Fruit fly (Drosophila melanogaster) whole organism, embryonic: Measurements from ENCODE around the gene sro.
A peak's percentile ranks its signal among the peaks of the same experiment; 100 is the strongest.

Experiments
- CG10462 ChIP-seq: fragments of 200-800 bp; sonication (Bioruptor generic); optimal IDR thresholded peaks from 2 replicates; lab custom pipeline; 2016; ENCODE audit warnings: missing biosample characterization, missing genetic modification characterization
- CG10979 ChIP-seq: fragments of 200-800 bp; sonication (Bioruptor generic); optimal IDR thresholded peaks from 2 replicates; lab custom pipeline; 2018; ENCODE audit warnings: missing biosample characterization, mild to moderate bottlenecking, missing genetic modification characterization, moderate library complexity
- CG11456 ChIP-seq: fragments of 200-800 bp; sonication (Bioruptor generic); IDR thresholded peaks from 3 replicates; pipeline ENCODE4 v1.3.6; 2022; ENCODE audit warnings: missing biosample characterization, missing genetic modification characterization
- CG12299 ChIP-seq: fragments of 200-800 bp; sonication (Bioruptor generic); optimal IDR thresholded peaks from 2 replicates; lab custom pipeline; 2018; ENCODE audit warnings: missing biosample characterization, mild to moderate bottlenecking, missing genetic modification characterization
- CG12769 ChIP-seq: fragments of 200-800 bp; sonication (Bioruptor generic); optimal IDR thresholded peaks from 2 replicates; lab custom pipeline; 2019; ENCODE audit warnings: missing biosample characterization, mild to moderate bottlenecking, missing genetic modification characterization, moderate library complexity
- CG13624 ChIP-seq: fragments of 200-800 bp; sonication (Bioruptor generic); optimal IDR thresholded peaks from 2 replicates; lab custom pipeline; 2016; ENCODE audit warnings: missing biosample characterization, missing genetic modification characterization
- CG14441 ChIP-seq: fragments of 200-800 bp; sonication (Bioruptor generic); IDR thresholded peaks from 2 replicates; pipeline ENCODE4 v1.3.6; 2022; ENCODE audit warnings: missing biosample characterization, missing genetic modification characterization
- CG15073 ChIP-seq: fragments of 200-800 bp; sonication (Bioruptor generic); optimal IDR thresholded peaks from 2 replicates; lab custom pipeline; 2016; ENCODE audit warnings: missing biosample characterization, missing genetic modification characterization
- CG15696 ChIP-seq: fragments of 200-800 bp; sonication (Bioruptor generic); optimal IDR thresholded peaks from 2 replicates; lab custom pipeline; 2019; ENCODE audit warnings: missing biosample characterization, mild to moderate bottlenecking, missing genetic modification characterization, moderate library complexity
- CG18599 ChIP-seq: fragments of 200-800 bp; sonication (Bioruptor generic); optimal IDR thresholded peaks from 3 replicates; lab custom pipeline; 2017; ENCODE audit warnings: missing biosample characterization, missing genetic modification characterization, mild to moderate bottlenecking, moderate library complexity, missing genetic modification reagents
- CG18619 ChIP-seq: fragments of 200-800 bp; sonication (Bioruptor generic); optimal IDR thresholded peaks from 3 replicates; lab custom pipeline; 2017; ENCODE audit warnings: missing biosample characterization, mild to moderate bottlenecking, missing genetic modification characterization
- CG31365 ChIP-seq: fragments of 200-800 bp; sonication (Bioruptor generic); optimal IDR thresholded peaks from 2 replicates; lab custom pipeline; 2018; ENCODE audit warnings: missing biosample characterization, mild to moderate bottlenecking, missing genetic modification characterization
- CG3163 ChIP-seq: fragments of 200-800 bp; sonication (Bioruptor generic); optimal IDR thresholded peaks from 3 replicates; lab custom pipeline; 2016; ENCODE audit warnings: missing biosample characterization, missing genetic modification characterization
- CG3407 ChIP-seq: fragments of 200-800 bp; sonication (Bioruptor generic); optimal IDR thresholded peaks from 2 replicates; lab custom pipeline; 2018; ENCODE audit warnings: missing biosample characterization, mild to moderate bottlenecking, missing genetic modification characterization
- CG34422 ChIP-seq: fragments of 200-800 bp; sonication (Bioruptor generic); IDR thresholded peaks from 3 replicates; pipeline ENCODE4 v1.3.6; 2022; ENCODE audit warnings: missing biosample characterization, missing genetic modification characterization
- CG3847 ChIP-seq: fragments of 200-800 bp; sonication (Bioruptor generic); IDR thresholded peaks from 2 replicates; pipeline ENCODE4 v1.3.6; 2022; ENCODE audit warnings: missing biosample characterization, missing genetic modification characterization
- CG5245 ChIP-seq: fragments of 200-800 bp; sonication (Bioruptor generic); optimal IDR thresholded peaks from 3 replicates; lab custom pipeline; 2016; ENCODE audit warnings: missing biosample characterization, missing genetic modification characterization
- CG6175 ChIP-seq: fragments of 200-800 bp; sonication (Bioruptor generic); IDR thresholded peaks from 3 replicates; pipeline ENCODE4 v1.3.6; 2022; ENCODE audit warnings: missing biosample characterization, missing genetic modification characterization
- CG6854 ChIP-seq: fragments of 200-800 bp; sonication (Bioruptor generic); optimal IDR thresholded peaks from 3 replicates; lab custom pipeline; 2017; ENCODE audit warnings: missing biosample characterization, mild to moderate bottlenecking, missing genetic modification characterization
- CG7271 ChIP-seq: fragments of 200-800 bp; sonication (Bioruptor generic); optimal IDR thresholded peaks from 2 replicates; lab custom pipeline; 2018; ENCODE audit warnings: missing biosample characterization, mild to moderate bottlenecking, missing genetic modification characterization, moderate library complexity
- CG7839 ChIP-seq: fragments of 200-800 bp; sonication (Bioruptor generic); optimal IDR thresholded peaks from 3 replicates; lab custom pipeline; 2018; ENCODE audit warnings: missing biosample characterization, mild to moderate bottlenecking, missing genetic modification characterization, moderate library complexity
- CG7963 ChIP-seq: fragments of 200-800 bp; sonication (Bioruptor generic); IDR thresholded peaks from 3 replicates; pipeline ENCODE4 v1.3.6; 2022; ENCODE audit warnings: missing biosample characterization, missing genetic modification characterization; ENCODE audit not compliant: partially characterized antibody
- Dip3 ChIP-seq: fragments of 200-800 bp; sonication (Bioruptor generic); optimal IDR thresholded peaks from 3 replicates; lab custom pipeline; 2016; ENCODE audit warnings: missing biosample characterization, missing genetic modification characterization
- Dref ChIP-seq: fragments of 200-800 bp; sonication (Bioruptor generic); IDR thresholded peaks from 2 replicates; pipeline ENCODE4 v1.3.6; 2022; ENCODE audit warnings: missing biosample characterization, missing genetic modification characterization
- Eip74EF ChIP-seq, 2 experiments: fragments of 200-800 bp in 1 of 2; fragments of >200 bp in 1 of 2; sonication (Bioruptor generic) in 1 of 2; optimal IDR thresholded peaks; 2 replicates each; lab custom pipeline; 2017 to 2019; ENCODE audit warnings: missing biosample characterization in 2 of 2, missing genetic modification characterization in 2 of 2, mild to moderate bottlenecking in 1 of 2, moderate library complexity in 1 of 2
- Gug ChIP-seq: fragments of 200-800 bp; sonication (Bioruptor generic); IDR thresholded peaks from 4 replicates; pipeline ENCODE4 v1.3.6; 2022; ENCODE audit warnings: missing biosample characterization, missing genetic modification characterization
- HmgZ ChIP-seq: fragments of 200-800 bp; sonication (Bioruptor generic); optimal IDR thresholded peaks from 2 replicates; lab custom pipeline; 2018; ENCODE audit warnings: missing biosample characterization, mild to moderate bottlenecking, missing genetic modification characterization
- Kr ChIP-seq: fragments of 200-800 bp; sonication (Bioruptor generic); optimal IDR thresholded peaks from 2 replicates; lab custom pipeline; 2017; ENCODE audit warnings: missing biosample characterization, mild to moderate bottlenecking, missing genetic modification characterization
- Side ChIP-seq: fragments of 200-800 bp; sonication (Bioruptor generic); optimal IDR thresholded peaks from 2 replicates; lab custom pipeline; 2016; ENCODE audit warnings: missing biosample characterization, missing genetic modification characterization
- Spps ChIP-seq: fragments of 200-800 bp; sonication (Bioruptor generic); optimal IDR thresholded peaks from 2 replicates; lab custom pipeline; 2018; ENCODE audit warnings: missing biosample characterization, mild to moderate bottlenecking, missing genetic modification characterization
- Stat92E ChIP-seq, 3 experiments: fragments of >200 bp in 2 of 3; fragments of 200-800 bp in 1 of 3; sonication (Bioruptor generic) in 1 of 3; optimal IDR thresholded peaks; 2 replicates each; lab custom pipeline; 2017 to 2019; ENCODE audit warnings: missing biosample characterization in 3 of 3, missing genetic modification characterization in 3 of 3, mild to moderate bottlenecking in 1 of 3, moderate library complexity in 1 of 3
- chinmo ChIP-seq: fragments of 200-800 bp; sonication (Bioruptor generic); IDR thresholded peaks from 4 replicates; pipeline ENCODE4 v1.3.6; 2022; ENCODE audit warnings: missing biosample characterization, missing genetic modification characterization; ENCODE audit not compliant: partially characterized antibody
- crc ChIP-seq: fragments of 200-800 bp; sonication (Bioruptor generic); optimal IDR thresholded peaks from 2 replicates; lab custom pipeline; 2016; ENCODE audit warnings: missing biosample characterization, missing genetic modification characterization
- cwo ChIP-seq: fragments of 200-800 bp; sonication (Bioruptor generic); optimal IDR thresholded peaks from 3 replicates; lab custom pipeline; 2017; ENCODE audit warnings: missing biosample characterization, missing genetic modification characterization, mild to moderate bottlenecking, moderate library complexity, missing genetic modification reagents
- ewg ChIP-seq: fragments of 200-800 bp; sonication (Bioruptor generic); optimal IDR thresholded peaks from 3 replicates; lab custom pipeline; 2017; ENCODE audit warnings: mild to moderate bottlenecking, missing biosample characterization, missing genetic modification reagents, missing genetic modification characterization
- gsb-n ChIP-seq: fragments of 200-800 bp; sonication (Bioruptor generic); optimal IDR thresholded peaks from 3 replicates; lab custom pipeline; 2018; ENCODE audit warnings: missing biosample characterization, mild to moderate bottlenecking, missing genetic modification characterization
- hkb ChIP-seq, 2 experiments: fragments of 200-800 bp in 1 of 2; fragments of >200 bp in 1 of 2; sonication (Bioruptor generic) in 1 of 2; IDR thresholded peaks in 1 of 2; optimal IDR thresholded peaks in 1 of 2; 2 replicates each; pipeline versions ENCODE4 v1.3.6 to Lab custom; 2017 to 2022; ENCODE audit warnings: missing biosample characterization in 1 of 2, missing genetic modification characterization in 1 of 2
- jing ChIP-seq: fragments of 200-800 bp; sonication (Bioruptor generic); optimal IDR thresholded peaks from 2 replicates; lab custom pipeline; 2018; ENCODE audit warnings: missing biosample characterization, mild to moderate bottlenecking, missing genetic modification characterization
- lov ChIP-seq, 2 experiments: fragments of 200-800 bp in 1 of 2; fragments of >200 bp in 1 of 2; sonication (Bioruptor generic) in 1 of 2; IDR thresholded peaks in 1 of 2; optimal IDR thresholded peaks in 1 of 2; 2 replicates in 1 of 2; 3 replicates in 1 of 2; pipeline versions ENCODE4 v1.3.6 to Lab custom; 2017 to 2022; ENCODE audit warnings: missing biosample characterization in 1 of 2, missing genetic modification characterization in 1 of 2
- nau ChIP-seq: fragments of 200-800 bp; sonication (Bioruptor generic); optimal IDR thresholded peaks from 3 replicates; lab custom pipeline; 2017; ENCODE audit warnings: missing biosample characterization, mild to moderate bottlenecking, missing genetic modification characterization, missing genetic modification reagents
- prd ChIP-seq, 3 experiments: fragments of >200 bp in 2 of 3; fragments of 200-800 bp in 1 of 3; sonication (Bioruptor generic) in 1 of 3; optimal IDR thresholded peaks in 2 of 3; IDR thresholded peaks in 1 of 3; 2 replicates in 2 of 3; 3 replicates in 1 of 3; pipeline versions ENCODE4 v1.3.6 to Lab custom; 2017 to 2022; ENCODE audit warnings: missing biosample characterization in 1 of 3, missing genetic modification characterization in 1 of 3
- scrt ChIP-seq: fragments of 200-800 bp; sonication (Bioruptor generic); optimal IDR thresholded peaks from 2 replicates; lab custom pipeline; 2018; ENCODE audit warnings: missing biosample characterization, mild to moderate bottlenecking, missing genetic modification characterization, moderate library complexity
- sens ChIP-seq: fragments of 200-800 bp; sonication (Bioruptor generic); peaks from one replicate; lab custom pipeline; 2016; ENCODE audit warnings: missing biosample characterization, missing genetic modification characterization
- slou ChIP-seq: fragments of 200-800 bp; sonication (Bioruptor generic); optimal IDR thresholded peaks from 3 replicates; lab custom pipeline; 2016; ENCODE audit warnings: missing biosample characterization, missing genetic modification characterization
- twi ChIP-seq: fragments of 200-800 bp; optimal IDR thresholded peaks from 2 replicates; lab custom pipeline; 2019; ENCODE audit warnings: missing biosample characterization, mild to moderate bottlenecking, missing genetic modification characterization, moderate library complexity
- wdn ChIP-seq: fragments of 200-800 bp; sonication (Bioruptor generic); IDR thresholded peaks from 2 replicates; pipeline ENCODE4 v1.3.6; 2022; ENCODE audit warnings: missing biosample characterization, missing genetic modification characterization

Gene sro

dm6 chr3R:29829228-29829786 is 34.9 kb downstream of the sro start (continued):
- TF ChIP-seq prd (optimal IDR thresholded peaks at IDR 0.05; lab: Kevin White, UChicago) (no peak), prd (GFP tag; IDR thresholded peaks at IDR 0.05; lab: Robert Waterston, UW) (no peak), CG12769 (no peak), CG3163 (GFP tag; lab: Kevin White, UChicago) (peak; percentile 72), chinmo (0 out of 4 replicates have a peak, but pooled peaks have one; percentile 28)

dm6 chr3R:29830925-29831324 is 36.5 kb downstream of the sro start:
- TF ChIP-seq jing (GFP tag; lab: Kevin White, UChicago) (no peak), Eip74EF (GFP tag; optimal IDR thresholded peaks at IDR 0.05; lab: Kevin White, UChicago) (peak in 1 of 2 experiments; percentile 37), cwo (GFP tag; lab: Kevin White, UChicago) (no peak), CG18599 (GFP tag; lab: Kevin White, UChicago) (peak; percentile 70), CG14441 (GFP tag; lab: Robert Waterston, UW) (no peak), CG31365 (tag; lab: Kevin White, UChicago) (peak; percentile 62), sens (GFP tag; lab: Kevin White, UChicago) (peak; percentile 84), CG6854 (GFP tag; lab: Kevin White, UChicago) (peak; percentile 2), wdn (GFP tag; lab: Robert Waterston, UW) (no peak), Stat92E (GFP tag; optimal IDR thresholded peaks at IDR 0.05; lab: Kevin White, UChicago) (peak in 1 of 3 experiments; percentile 29), twi (tag; lab: Kevin White, UChicago) (no peak), Spps (peak; percentile 63), slou (GFP tag; lab: Kevin White, UChicago) (no peak), Kr (peak; percentile 88), Dref (no peak), CG7839 (tag; lab: Kevin White, UChicago) (no peak), CG10979 (peak; percentile 54), CG7271 (tag; lab: Kevin White, UChicago) (peak; percentile 85), CG12299 (tag; lab: Kevin White, UChicago) (peak; percentile 14), CG34422 (GFP tag; lab: Robert Waterston, UW) (no peak), Gug (GFP tag; lab: Robert Waterston, UW) (no peak), CG7963 (no peak), CG6175 (GFP tag; lab: Robert Waterston, UW) (no peak), Dip3 (GFP tag; lab: Kevin White, UChicago) (no peak), CG5245 (GFP tag; lab: Kevin White, UChicago) (no peak), scrt (no peak), CG18619 (GFP tag; lab: Kevin White, UChicago) (no peak), CG3847 (no peak), CG15696 (tag; lab: Kevin White, UChicago) (peak; percentile 95), Side (GFP tag; lab: Kevin White, UChicago) (peak; percentile 16), gsb-n (tag; lab: Kevin White, UChicago) (peak; percentile 51), crc (GFP tag; lab: Kevin White, UChicago) (no peak), CG13624 (GFP tag; lab: Kevin White, UChicago) (no peak), CG10462 (no peak), CG11456 (GFP tag; lab: Robert Waterston, UW) (no peak), lov (optimal IDR thresholded peaks at IDR 0.05; lab: Kevin White, UChicago) (no peak), lov (GFP tag; IDR thresholded peaks at IDR 0.05; lab: Robert Waterston, UW) (no peak), CG3407 (GFP tag; lab: Kevin White, UChicago) (peak; percentile 17), hkb (optimal IDR thresholded peaks at IDR 0.05; lab: Kevin White, UChicago) (no peak), hkb (GFP tag; IDR thresholded peaks at IDR 0.05; lab: Robert Waterston, UW) (0 out of 2 replicates have a peak, but pooled peaks have one; percentile 16), CG15073 (GFP tag; lab: Kevin White, UChicago) (no peak), nau (GFP tag; lab: Kevin White, UChicago) (no peak), HmgZ (tag; lab: Kevin White, UChicago) (no peak), ewg (GFP tag; lab: Kevin White, UChicago) (no peak)
